Fruit fly (Drosophila melanogaster): ENCODE data around the gene Syx5.

Gene Syx5

dm6 chr2L:16352585-16353580 is 45.7 kb downstream of the Syx5 start, which contains the start of the genes Hyls1, chif and CG4455:
Hyls1 (minus strand) TSS chr2L:16352628.
chif (minus strand) TSS chr2L:16352628.
CG4455 (plus strand) TSS chr2L:16352934.
- TF ChIP-seq CG14711 (tag; optimal IDR thresholded peaks at IDR 0.05) (no peak), pad (GFP tag; optimal IDR thresholded peaks at IDR 0.05) (peak; percentile 1), CG5204 (GFP tag; optimal IDR thresholded peaks at IDR 0.05) (no peak), CG1620 (GFP tag; optimal IDR thresholded peaks at IDR 0.05) (peak; percentile 44), Clk (GFP tag; optimal IDR thresholded peaks at IDR 0.05) (no peak), Mnt (GFP tag; optimal IDR thresholded peaks at IDR 0.05) (peak; percentile 32), CG33017 (tag; optimal IDR thresholded peaks at IDR 0.05) (no peak), CG7045 (GFP tag; optimal IDR thresholded peaks at IDR 0.05) (no peak), toe (GFP tag; optimal IDR thresholded peaks at IDR 0.05) (peak; percentile 61), CG12768 (GFP tag; optimal IDR thresholded peaks at IDR 0.05) (peak; percentile 30), Hr96 (GFP tag; optimal IDR thresholded peaks at IDR 0.05) (no peak), cic (GFP tag; optimal IDR thresholded peaks at IDR 0.05) (no peak), Crg-1 (GFP tag; optimal IDR thresholded peaks at IDR 0.05) (peak; percentile 39), CG11617 (GFP tag; optimal IDR thresholded peaks at IDR 0.05) (peak; percentile 40), bab1 (GFP tag; optimal IDR thresholded peaks at IDR 0.05) (no peak), ovo (GFP tag; optimal IDR thresholded peaks at IDR 0.05) (no peak), cnc (optimal IDR thresholded peaks at IDR 0.05) (no peak), kay (GFP tag; ENCODE audit: borderline replicate concordance) (peak; percentile 91), tj (GFP tag; optimal IDR thresholded peaks at IDR 0.05) (peak; percentile 7), CG7101 (tag; optimal IDR thresholded peaks at IDR 0.05) (peak; percentile 20)

- no peak for TF ChIP-seq CG5204 (GFP tag; optimal IDR thresholded peaks at IDR 0.05)
- no peak for TF ChIP-seq cic (GFP tag; optimal IDR thresholded peaks at IDR 0.05)
- TF ChIP-seq CG14711 (tag; optimal IDR thresholded peaks at IDR 0.05) = no peak
- no peak for TF ChIP-seq CG12768 (GFP tag; optimal IDR thresholded peaks at IDR 0.05)
Observed at dm6 chr2L:16353765-16354164, 46.6 kb downstream of the Syx5 start.

dm6 chr2L:16356249-16357025 is 49.3 kb downstream of the Syx5 start, which contains the start of gene CaBP1:
CaBP1 (minus strand) TSS chr2L:16356735.
- TF ChIP-seq Hr96 (GFP tag; optimal IDR thresholded peaks at IDR 0.05) = no peak
- peak; percentile 86 for TF ChIP-seq CG14711 (tag; optimal IDR thresholded peaks at IDR 0.05)
- peak; percentile 42 for TF ChIP-seq bab1 (GFP tag; optimal IDR thresholded peaks at IDR 0.05)
- TF ChIP-seq cic (GFP tag; optimal IDR thresholded peaks at IDR 0.05) = no peak
- no peak for TF ChIP-seq pad (GFP tag; optimal IDR thresholded peaks at IDR 0.05)
- no peak for TF ChIP-seq CG11617 (GFP tag; optimal IDR thresholded peaks at IDR 0.05)
- TF ChIP-seq cnc (optimal IDR thresholded peaks at IDR 0.05) = no peak
- no peak for TF ChIP-seq Clk (GFP tag; optimal IDR thresholded peaks at IDR 0.05)
- peak; percentile 10 for TF ChIP-seq kay (GFP tag; ENCODE audit: borderline replicate concordance)
- no peak for TF ChIP-seq CG33017 (tag; optimal IDR thresholded peaks at IDR 0.05)
- no peak for TF ChIP-seq CG7045 (GFP tag; optimal IDR thresholded peaks at IDR 0.05)
- TF ChIP-seq CG5204 (GFP tag; optimal IDR thresholded peaks at IDR 0.05) = no peak
- TF ChIP-seq toe (GFP tag; optimal IDR thresholded peaks at IDR 0.05) = no peak
- peak; percentile 69 for TF ChIP-seq tj (GFP tag; optimal IDR thresholded peaks at IDR 0.05)

dm6 chr2L:16357865-16358264 is 50.7 kb downstream of the Syx5 start:
- TF ChIP-seq kay (GFP tag; ENCODE audit: borderline replicate concordance) = no peak
- TF ChIP-seq toe (GFP tag; optimal IDR thresholded peaks at IDR 0.05) = no peak
- TF ChIP-seq pad (GFP tag; optimal IDR thresholded peaks at IDR 0.05) = no peak
- no peak for TF ChIP-seq CG5204 (GFP tag; optimal IDR thresholded peaks at IDR 0.05)
- no peak for TF ChIP-seq Hr96 (GFP tag; optimal IDR thresholded peaks at IDR 0.05)
- TF ChIP-seq CG7045 (GFP tag; optimal IDR thresholded peaks at IDR 0.05) = no peak
- no peak for TF ChIP-seq CG11617 (GFP tag; optimal IDR thresholded peaks at IDR 0.05)
- no peak for TF ChIP-seq ovo (GFP tag; optimal IDR thresholded peaks at IDR 0.05)
- no peak for TF ChIP-seq tj (GFP tag; optimal IDR thresholded peaks at IDR 0.05)
- no peak for TF ChIP-seq cic (GFP tag; optimal IDR thresholded peaks at IDR 0.05)
- no peak for TF ChIP-seq Crg-1 (GFP tag; optimal IDR thresholded peaks at IDR 0.05)

Measured in whole organism, adult.